Worm (Caenorhabditis elegans): ENCODE measurements around the gene sbds-1.

- TF ChIP-seq lin-40 (tag; optimal IDR thresholded peaks at IDR 0.05) (no peak), ztf-3 (GFP tag; optimal IDR thresholded peaks at IDR 0.05) (no peak), madf-10 (tag; optimal IDR thresholded peaks at IDR 0.05) (no peak), hsf-1 (GFP tag; IDR thresholded peaks at IDR 0.05) (no peak), sea-2 (GFP tag; IDR thresholded peaks at IDR 0.05) (no peak), F37B4.10 (GFP tag; IDR thresholded peaks at IDR 0.05) (no peak), ztf-28 (GFP tag; IDR thresholded peaks at IDR 0.05) (no peak), ceh-91 (GFP tag; IDR thresholded peaks at IDR 0.05) (no peak), mxl-1 (tag; optimal IDR thresholded peaks at IDR 0.05) (no peak), B0336.3 (GFP tag; IDR thresholded peaks at IDR 0.05) (no peak)
Observed at ce11 chrIII:631421-631820, 6.8 kb downstream of the sbds-1 start, which contains the start of gene T19C3.6.
